Worm (Caenorhabditis elegans): ENCODE data around the gene T01G1.2.

ce11 chrIV:11340735-11341443 is 13.3 kb upstream of the T01G1.2 start:
- TF ChIP-seq nhr-12 (tag; optimal IDR thresholded peaks at IDR 0.05) (no peak), nfya-1 (tag; optimal IDR thresholded peaks at IDR 0.05; ENCODE audit: insufficient read depth) (no peak), R02D3.7 (tag; optimal IDR thresholded peaks at IDR 0.05) (no peak), unc-39 (tag; optimal IDR thresholded peaks at IDR 0.05) (no peak), nhr-28 (tag; optimal IDR thresholded peaks at IDR 0.05) (no peak), nhr-25 (tag; optimal IDR thresholded peaks at IDR 0.05) (no peak), snpc-4 (tag; optimal IDR thresholded peaks at IDR 0.05) (no peak), nhr-11 (tag; optimal IDR thresholded peaks at IDR 0.05) (no peak), unc-62 (GFP tag; optimal IDR thresholded peaks at IDR 0.05) (no peak), jun-1 (tag; optimal IDR thresholded peaks at IDR 0.05) (no peak), lin-15B (tag; optimal IDR thresholded peaks at IDR 0.05) (no peak), elt-3 (tag; optimal IDR thresholded peaks at IDR 0.05) (no peak)
